Worm (Caenorhabditis elegans) whole organism, early embryonic: ENCODE data around the gene srh-291.

Source experiments
- B0310.2 ChIP-seq: sonication (generic microtip); optimal IDR thresholded peaks from 2 replicates; lab custom pipeline; 2016; ENCODE audit warnings: mild to moderate bottlenecking, missing genetic modification characterization, missing compliant biosample characterization
- F13C5.2 ChIP-seq: sonication (generic microtip); optimal IDR thresholded peaks from 2 replicates; lab custom pipeline; 2017; ENCODE audit warnings: mild to moderate bottlenecking, missing genetic modification characterization, inconsistent platforms, missing compliant biosample characterization
- aly-1 ChIP-seq: sonication (generic microtip); optimal IDR thresholded peaks from 2 replicates; lab custom pipeline; 2016; ENCODE audit warnings: missing genetic modification characterization, missing compliant biosample characterization
- ama-1 ChIP-seq: fragments of 150-350 bp; optimal IDR thresholded peaks from 2 replicates; lab custom pipeline; 2014
- ceh-13 ChIP-seq: fragments of 200-800 bp; sonication (Bioruptor generic); optimal IDR thresholded peaks from 2 replicates; lab custom pipeline; 2018; ENCODE audit warnings: mild to moderate bottlenecking, missing genetic modification characterization, missing compliant biosample characterization
- ceh-36 ChIP-seq: sonication (generic microtip); optimal IDR thresholded peaks from 2 replicates; lab custom pipeline; 2016; ENCODE audit warnings: missing genetic modification characterization, inconsistent platforms, missing compliant biosample characterization
- ets-7 ChIP-seq: sonication (generic microtip); optimal IDR thresholded peaks from 2 replicates; lab custom pipeline; 2016; ENCODE audit warnings: missing genotype, missing genetic modification characterization, missing compliant biosample characterization
- flt-1 ChIP-seq: fragments of 200-800 bp; sonication (Bioruptor generic); IDR thresholded peaks from 2 replicates; pipeline ENCODE4 v1.3.6; 2022; ENCODE audit warnings: missing genetic modification characterization, missing compliant biosample characterization
- hmbx-1 ChIP-seq: sonication (generic microtip); optimal IDR thresholded peaks from 2 replicates; lab custom pipeline; 2016; ENCODE audit warnings: mild to moderate bottlenecking, missing genetic modification characterization, missing compliant biosample characterization
- hmg-4 ChIP-seq: fragments of 200-800 bp; sonication (Bioruptor generic); optimal IDR thresholded peaks from 2 replicates; lab custom pipeline; 2018; ENCODE audit warnings: mild to moderate bottlenecking, missing genetic modification characterization, missing compliant biosample characterization
- hnd-1 ChIP-seq: sonication (generic microtip); optimal IDR thresholded peaks from 2 replicates; lab custom pipeline; 2016; ENCODE audit warnings: missing genetic modification characterization, missing compliant biosample characterization
- pes-1 ChIP-seq: fragments of 200-800 bp; sonication (Bioruptor generic); IDR thresholded peaks from 2 replicates; pipeline ENCODE4 v1.3.6; 2022; ENCODE audit warnings: missing genetic modification reagents, missing genetic modification characterization, missing compliant biosample characterization
- scrt-1 ChIP-seq: fragments of 200-800 bp; sonication (Bioruptor generic); IDR thresholded peaks from 2 replicates; pipeline ENCODE4 v1.3.6; 2022; ENCODE audit warnings: missing genetic modification characterization, missing compliant biosample characterization
- sea-1 ChIP-seq: fragments of 200-800 bp; sonication (Bioruptor generic); conservative IDR thresholded peaks from 2 replicates; pipeline ENCODE4 v1.3.6; 2022; ENCODE audit warnings: missing genetic modification characterization, missing compliant biosample characterization
- tbx-11 ChIP-seq: fragments of 200-800 bp; sonication (Bioruptor generic); IDR thresholded peaks from 2 replicates; pipeline ENCODE4 v1.3.6; 2022; ENCODE audit warnings: missing genetic modification characterization, missing compliant biosample characterization
- tbx-37 ChIP-seq: fragments of 200-800 bp; sonication (Bioruptor generic); conservative IDR thresholded peaks from 2 replicates; pipeline ENCODE4 v1.3.6; 2022; ENCODE audit warnings: missing genetic modification reagents, missing genetic modification characterization, missing compliant biosample characterization
- tra-4 ChIP-seq: sonication (generic microtip); optimal IDR thresholded peaks from 2 replicates; lab custom pipeline; 2017; ENCODE audit warnings: missing genetic modification characterization, missing compliant biosample characterization

The srh-291 gene

DNA sequence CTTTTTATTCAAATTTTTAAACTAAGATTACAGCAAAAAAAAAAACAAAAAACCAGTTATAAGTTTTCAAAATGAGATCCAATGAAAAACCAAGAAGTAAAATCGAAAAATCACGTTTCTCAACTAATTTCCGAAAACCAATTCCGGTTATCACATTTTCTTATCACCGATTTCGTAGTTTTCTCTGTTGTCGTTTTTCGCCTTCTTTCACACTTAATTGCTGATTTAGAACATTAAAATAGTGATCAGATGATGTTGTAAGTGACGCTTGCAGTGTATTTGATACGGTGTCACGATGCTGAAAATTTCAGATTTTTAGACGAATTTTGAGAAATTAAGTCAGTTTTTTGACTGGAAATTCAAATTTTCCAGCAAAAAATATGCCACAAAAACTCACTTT lies 25.1 kb upstream of the srh-291 start:
- TF ChIP-seq hmg-4 (GFP tag; lab: Kevin White, UChicago) (no peak), ceh-36 (tag; lab: Kevin White, UChicago) (no peak), tbx-11 (no peak), hmbx-1 (tag; lab: Kevin White, UChicago) (no peak), ceh-13 (GFP tag; lab: Kevin White, UChicago) (no peak), hnd-1 (tag; lab: Kevin White, UChicago) (no peak), pes-1 (GFP tag; lab: Robert Waterston, UW) (no peak), scrt-1 (GFP tag; lab: Robert Waterston, UW) (no peak), F13C5.2 (tag; lab: Kevin White, UChicago) (no peak), flt-1 (GFP tag; lab: Robert Waterston, UW) (no peak), B0310.2 (no peak), sea-1 (no peak), ets-7 (tag; lab: Kevin White, UChicago) (no peak), tbx-37 (GFP tag; lab: Robert Waterston, UW) (no peak), tra-4 (tag; lab: Kevin White, UChicago) (no peak), ama-1 (lab: Kevin White, UChicago) (no peak), aly-1 (tag; lab: Kevin White, UChicago) (no peak)

DNA sequence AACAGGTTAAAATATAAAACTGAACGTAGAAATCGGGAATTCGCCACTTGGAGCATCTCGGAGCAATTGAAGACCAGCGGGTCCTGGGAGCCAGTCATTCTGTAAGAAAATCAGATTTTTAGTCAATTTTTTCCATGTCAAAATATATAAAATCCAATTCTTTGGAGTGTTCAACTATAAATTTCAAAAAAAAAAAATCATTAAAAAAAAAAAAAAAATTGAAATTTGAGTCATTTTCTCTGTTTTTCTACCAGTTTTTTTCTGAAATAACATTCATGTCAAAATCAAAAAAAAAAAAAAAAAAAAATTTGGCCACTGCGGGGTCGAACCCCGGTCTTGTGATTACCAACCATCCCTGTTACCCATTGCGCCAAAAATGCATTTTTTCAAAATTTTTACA lies 21.9 kb upstream of the srh-291 start, which contains the start of gene srab-12:
TSS of gene srab-12 (minus strand) at position 101 of the 400 bp plus-strand sequence.
- TF ChIP-seq hmbx-1 (tag; lab: Kevin White, UChicago): no peak
- no peak for TF ChIP-seq flt-1 (GFP tag; lab: Robert Waterston, UW)
- TF ChIP-seq ama-1 (lab: Kevin White, UChicago): no peak
- no peak for TF ChIP-seq tbx-11
- no peak for TF ChIP-seq aly-1 (tag; lab: Kevin White, UChicago)
- TF ChIP-seq scrt-1 (GFP tag; lab: Robert Waterston, UW): no peak
- TF ChIP-seq tbx-37 (GFP tag; lab: Robert Waterston, UW): no peak
- TF ChIP-seq ceh-36 (tag; lab: Kevin White, UChicago): no peak
- no peak for TF ChIP-seq sea-1
- TF ChIP-seq B0310.2: no peak
- no peak for TF ChIP-seq ets-7 (tag; lab: Kevin White, UChicago)

DNA sequence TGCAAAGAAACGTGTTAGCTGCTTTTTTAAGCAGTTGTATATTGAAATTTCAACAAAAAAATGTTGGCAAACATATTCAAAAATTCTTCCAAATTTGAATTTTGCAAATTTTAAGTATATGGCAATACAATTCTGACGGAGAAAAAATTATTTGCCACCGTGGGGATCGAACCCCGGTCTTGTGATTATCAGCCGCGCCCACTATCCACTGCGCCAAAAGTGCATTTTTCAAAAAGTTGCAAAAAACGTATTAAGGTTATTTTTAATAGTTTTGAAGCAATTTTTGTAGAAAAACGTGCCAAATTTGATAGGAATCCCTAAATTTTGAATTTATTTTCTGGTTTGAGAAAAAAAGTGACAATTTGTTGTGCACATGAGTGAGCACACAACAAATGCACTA lies 21.1 kb upstream of the srh-291 start:
- TF ChIP-seq ceh-36 (tag; lab: Kevin White, UChicago): no peak
- no peak for TF ChIP-seq B0310.2
- no peak for TF ChIP-seq hmg-4 (GFP tag; lab: Kevin White, UChicago)
- no peak for TF ChIP-seq hnd-1 (tag; lab: Kevin White, UChicago)
- TF ChIP-seq tbx-11: no peak
- no peak for TF ChIP-seq ceh-13 (GFP tag; lab: Kevin White, UChicago)
- TF ChIP-seq F13C5.2 (tag; lab: Kevin White, UChicago): no peak
- no peak for TF ChIP-seq hmbx-1 (tag; lab: Kevin White, UChicago)
- no peak for TF ChIP-seq sea-1
- TF ChIP-seq ama-1 (lab: Kevin White, UChicago): no peak
- no peak for TF ChIP-seq ets-7 (tag; lab: Kevin White, UChicago)
- TF ChIP-seq tbx-37 (GFP tag; lab: Robert Waterston, UW): no peak
- TF ChIP-seq aly-1 (tag; lab: Kevin White, UChicago): no peak
- TF ChIP-seq tra-4 (tag; lab: Kevin White, UChicago): no peak
- no peak for TF ChIP-seq scrt-1 (GFP tag; lab: Robert Waterston, UW)
- no peak for TF ChIP-seq pes-1 (GFP tag; lab: Robert Waterston, UW)
- TF ChIP-seq flt-1 (GFP tag; lab: Robert Waterston, UW): no peak

DNA sequence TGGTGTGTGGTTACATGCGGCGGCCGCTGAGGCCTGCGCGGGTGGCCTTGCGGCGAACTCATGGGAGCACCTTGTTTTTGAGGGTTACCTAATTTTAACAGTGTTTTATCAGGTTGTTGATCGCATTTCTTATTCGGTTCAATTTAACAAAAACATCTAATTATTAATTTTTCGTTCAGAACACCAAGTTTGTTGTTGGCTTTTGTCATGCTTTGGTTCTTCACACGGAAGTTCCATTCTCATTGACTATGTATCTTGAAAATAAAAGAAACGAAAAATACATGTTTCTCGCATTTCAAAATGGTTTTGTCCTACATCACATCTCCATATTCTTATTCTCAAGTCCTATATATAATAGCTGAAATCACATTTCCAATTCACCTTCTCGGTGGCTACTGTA lies 15.2 kb upstream of the srh-291 start, which contains the start of gene srh-290:
TSS of gene srh-290 (plus strand) at position 301 of the 400 bp plus-strand sequence.
- TF ChIP-seq ceh-36 (tag; lab: Kevin White, UChicago) (no peak), sea-1 (no peak), aly-1 (tag; lab: Kevin White, UChicago) (no peak), scrt-1 (GFP tag; lab: Robert Waterston, UW) (no peak), B0310.2 (no peak)

DNA sequence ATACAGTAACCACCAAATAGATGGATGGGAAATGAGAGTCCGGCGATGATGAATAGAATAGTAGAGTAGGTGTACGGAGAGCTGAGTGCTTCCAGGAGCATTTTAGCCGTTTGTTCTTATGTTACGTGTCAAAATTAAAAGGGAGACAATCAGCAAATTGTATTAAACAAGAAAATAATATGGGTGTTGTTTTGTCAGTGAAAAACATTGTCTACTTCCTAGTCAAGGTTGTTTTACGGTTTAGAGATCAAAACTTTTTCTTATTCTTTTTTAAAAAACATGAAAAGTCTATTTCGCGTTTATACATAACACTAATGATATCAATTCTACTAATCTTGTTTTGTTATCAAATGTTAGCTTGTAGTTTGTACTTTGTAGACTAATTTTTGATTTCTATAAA lies 11.4 kb upstream of the srh-291 start, which contains the start of gene srh-289:
TSS of gene srh-289 (minus strand) at position 101 of the 400 bp plus-strand sequence.
- TF ChIP-seq pes-1 (GFP tag; lab: Robert Waterston, UW): no peak
- TF ChIP-seq hmbx-1 (tag; lab: Kevin White, UChicago): no peak
- no peak for TF ChIP-seq ama-1 (lab: Kevin White, UChicago)
- no peak for TF ChIP-seq hmg-4 (GFP tag; lab: Kevin White, UChicago)
- no peak for TF ChIP-seq sea-1
- no peak for TF ChIP-seq B0310.2
- no peak for TF ChIP-seq tbx-37 (GFP tag; lab: Robert Waterston, UW)
- TF ChIP-seq ceh-13 (GFP tag; lab: Kevin White, UChicago): no peak
- TF ChIP-seq flt-1 (GFP tag; lab: Robert Waterston, UW): no peak

DNA sequence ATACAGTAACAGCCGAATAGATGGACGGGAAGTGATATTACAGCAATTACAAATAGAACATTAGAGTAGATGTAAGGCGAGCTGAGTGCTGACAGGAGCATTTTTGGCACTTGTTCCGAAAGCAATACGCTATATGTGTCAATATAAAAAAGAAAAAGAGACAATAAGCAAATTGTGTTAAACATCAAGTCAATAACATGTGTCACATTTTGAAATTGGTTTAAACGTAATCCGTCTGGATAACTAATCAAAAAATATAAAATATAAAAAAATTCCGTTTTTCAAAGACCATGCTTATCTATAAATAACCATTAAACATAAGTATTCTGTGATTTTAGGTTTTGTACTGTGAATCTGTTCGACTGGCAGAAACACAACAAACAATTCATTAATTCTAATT lies 9.8 kb upstream of the srh-291 start, which contains the start of gene srh-288:
TSS of gene srh-288 (minus strand) at position 101 of the 400 bp plus-strand sequence.
- no peak for TF ChIP-seq tbx-11
- TF ChIP-seq hnd-1 (tag; lab: Kevin White, UChicago): no peak
- TF ChIP-seq tra-4 (tag; lab: Kevin White, UChicago): no peak
- TF ChIP-seq F13C5.2 (tag; lab: Kevin White, UChicago): no peak
- TF ChIP-seq hmbx-1 (tag; lab: Kevin White, UChicago): no peak
- TF ChIP-seq B0310.2: no peak
- TF ChIP-seq ceh-13 (GFP tag; lab: Kevin White, UChicago): no peak
- no peak for TF ChIP-seq tbx-37 (GFP tag; lab: Robert Waterston, UW)
- TF ChIP-seq scrt-1 (GFP tag; lab: Robert Waterston, UW): no peak
- TF ChIP-seq sea-1: no peak
- TF ChIP-seq ama-1 (lab: Kevin White, UChicago): no peak
- TF ChIP-seq hmg-4 (GFP tag; lab: Kevin White, UChicago): no peak
- no peak for TF ChIP-seq flt-1 (GFP tag; lab: Robert Waterston, UW)
- TF ChIP-seq aly-1 (tag; lab: Kevin White, UChicago): no peak
- TF ChIP-seq ets-7 (tag; lab: Kevin White, UChicago): no peak
- no peak for TF ChIP-seq pes-1 (GFP tag; lab: Robert Waterston, UW)

DNA sequence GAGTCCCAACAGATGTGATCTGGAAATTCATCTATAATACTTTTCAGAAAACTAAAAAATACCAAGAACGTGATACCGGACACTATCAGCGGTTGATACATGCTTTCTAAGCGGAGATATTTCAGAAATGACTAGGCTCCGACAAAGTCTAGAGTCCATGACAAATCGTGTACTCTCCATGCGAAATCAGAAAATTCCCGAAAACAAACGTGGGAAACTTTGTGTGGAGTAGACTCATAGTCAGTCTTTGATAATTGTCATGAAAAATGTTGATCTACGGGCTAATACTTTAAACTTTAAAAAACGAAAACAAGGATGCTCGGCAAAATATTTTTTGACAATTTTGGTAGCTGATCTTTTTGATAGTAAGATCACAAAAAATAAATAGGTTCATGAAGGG lies 6.6 kb upstream of the srh-291 start, which contains the start of gene srx-18:
TSS of gene srx-18 (minus strand) at position 101 of the 400 bp plus-strand sequence.
- TF ChIP-seq F13C5.2 (tag; lab: Kevin White, UChicago): no peak
- no peak for TF ChIP-seq aly-1 (tag; lab: Kevin White, UChicago)
